Worm (Caenorhabditis elegans): Measurements from ENCODE around the gene clec-181.

Gene clec-181

ce11 chrIV:8608934-8609333 is 13.1 kb downstream of the clec-181 start, which contains the start of gene F42A9.6:
F42A9.6 (plus strand) TSS chrIV:8609234.
- TF ChIP-seq nhr-28 (tag; optimal IDR thresholded peaks at IDR 0.05) (no peak), nhr-77 (tag; optimal IDR thresholded peaks at IDR 0.05) (no peak), nhr-84 (tag; optimal IDR thresholded peaks at IDR 0.05) (no peak), nhr-11 (tag; optimal IDR thresholded peaks at IDR 0.05) (no peak), ces-1 (GFP tag; optimal IDR thresholded peaks at IDR 0.05) (no peak), aly-2 (tag; optimal IDR thresholded peaks at IDR 0.05) (no peak), efl-1 (optimal IDR thresholded peaks at IDR 0.05) (no peak), efl-1 (GFP tag; optimal IDR thresholded peaks at IDR 0.05 in 1 of 2) (no peak), ceh-90 (tag; optimal IDR thresholded peaks at IDR 0.05) (no peak), rnt-1 (tag; optimal IDR thresholded peaks at IDR 0.05) (no peak), mdl-1 (tag; optimal IDR thresholded peaks at IDR 0.05) (no peak), alr-1 (tag; optimal IDR thresholded peaks at IDR 0.05; ENCODE audit: borderline replicate concordance) (no peak), grh-1 (GFP tag; IDR thresholded peaks at IDR 0.05) (no peak)

- TF ChIP-seq dsc-1 (tag; optimal IDR thresholded peaks at IDR 0.05) = no peak
- no peak for TF ChIP-seq nhr-12 (tag; optimal IDR thresholded peaks at IDR 0.05)
- no peak for TF ChIP-seq sup-37 (GFP tag; optimal IDR thresholded peaks at IDR 0.05)
- TF ChIP-seq elt-2 (tag; optimal IDR thresholded peaks at IDR 0.05) = peak; percentile 60
- no peak for TF ChIP-seq ceh-82 (tag; optimal IDR thresholded peaks at IDR 0.05)
- no peak for TF ChIP-seq pax-3 (tag; optimal IDR thresholded peaks at IDR 0.05)
- TF ChIP-seq lin-15B (tag; optimal IDR thresholded peaks at IDR 0.05) = no peak
- TF ChIP-seq dpl-1 (GFP tag; optimal IDR thresholded peaks at IDR 0.05) = no peak
- TF ChIP-seq sox-4 (tag; optimal IDR thresholded peaks at IDR 0.05) = no peak
- TF ChIP-seq lin-14 (GFP tag; optimal IDR thresholded peaks at IDR 0.05) = peak; percentile 64
- no peak for TF ChIP-seq grh-1 (GFP tag; IDR thresholded peaks at IDR 0.05)
- no peak for TF ChIP-seq ceh-63 (GFP tag; optimal IDR thresholded peaks at IDR 0.05)
- no peak for TF ChIP-seq unc-98 (GFP tag; IDR thresholded peaks at IDR 0.05)
- no peak for TF ChIP-seq ceh-90 (tag; optimal IDR thresholded peaks at IDR 0.05)
- no peak for TF ChIP-seq ces-1 (GFP tag; optimal IDR thresholded peaks at IDR 0.05)
Observed at ce11 chrIV:8611886-8612542, 16.1 kb downstream of the clec-181 start, which contains the start of the genes F42A9.17 and cyp-33E2. F42A9.17 (minus strand) TSS chrIV:8611936. cyp-33E2 (plus strand) TSS chrIV:8612334.

- TF ChIP-seq efl-1 (optimal IDR thresholded peaks at IDR 0.05) (no peak), efl-1 (GFP tag; optimal IDR thresholded peaks at IDR 0.05 in 1 of 2) (peak in 1 of 2 experiments; percentile 11), alr-1 (tag; optimal IDR thresholded peaks at IDR 0.05; ENCODE audit: borderline replicate concordance) (no peak), dsc-1 (tag; optimal IDR thresholded peaks at IDR 0.05) (no peak), lin-14 (GFP tag; optimal IDR thresholded peaks at IDR 0.05) (peak; percentile 24)
Observed at ce11 chrIV:8614680-8615079, 18.8 kb downstream of the clec-181 start, which contains the start of gene cyp-33E3. cyp-33E3 (plus strand) TSS chrIV:8614995.

ce11 chrIV:8615314-8615713 is 19.4 kb downstream of the clec-181 start:
- TF ChIP-seq ceh-82 (tag; optimal IDR thresholded peaks at IDR 0.05) (no peak), nhr-71 (tag; optimal IDR thresholded peaks at IDR 0.05) (no peak), nhr-85 (tag) (no peak), sptf-1 (tag; optimal IDR thresholded peaks at IDR 0.05) (no peak), ceh-8 (GFP tag; optimal IDR thresholded peaks at IDR 0.05) (no peak), alr-1 (tag; optimal IDR thresholded peaks at IDR 0.05; ENCODE audit: borderline replicate concordance) (no peak), fos-1 (tag; optimal IDR thresholded peaks at IDR 0.05) (no peak), pag-3 (tag; optimal IDR thresholded peaks at IDR 0.05; ENCODE audit: borderline replicate concordance, insufficient read depth) (no peak), nhr-12 (tag; optimal IDR thresholded peaks at IDR 0.05) (no peak), nhr-76 (tag; optimal IDR thresholded peaks at IDR 0.05) (no peak)

- TF ChIP-seq sox-4 (tag; optimal IDR thresholded peaks at IDR 0.05) (no peak), isw-1 (GFP tag; IDR thresholded peaks at IDR 0.05) (no peak), tbx-2 (tag; optimal IDR thresholded peaks at IDR 0.05) (no peak), nhr-12 (tag; optimal IDR thresholded peaks at IDR 0.05) (no peak), C04F5.9 (tag; optimal IDR thresholded peaks at IDR 0.05) (no peak), irx-1 (tag; optimal IDR thresholded peaks at IDR 0.05) (no peak), nhr-47 (tag; optimal IDR thresholded peaks at IDR 0.05) (no peak), ets-5 (GFP tag; IDR thresholded peaks at IDR 0.05) (no peak), lin-14 (GFP tag; optimal IDR thresholded peaks at IDR 0.05) (no peak), Y116A8C.19 (tag; optimal IDR thresholded peaks at IDR 0.05; ENCODE audit: borderline replicate concordance) (no peak), lin-39 (tag; optimal IDR thresholded peaks at IDR 0.05) (no peak), lin-15B (tag; optimal IDR thresholded peaks at IDR 0.05) (no peak)
Observed at ce11 chrIV:8617047-8617446, 21.2 kb downstream of the clec-181 start, which contains the start of the genes F42A9.7 and F42A9.3. F42A9.7 (minus strand) TSS chrIV:8617147. F42A9.3 (plus strand) TSS chrIV:8617260.
